Worm (Caenorhabditis elegans): ENCODE results near the gene kdin-1.

kdin-1 gene

DNA sequence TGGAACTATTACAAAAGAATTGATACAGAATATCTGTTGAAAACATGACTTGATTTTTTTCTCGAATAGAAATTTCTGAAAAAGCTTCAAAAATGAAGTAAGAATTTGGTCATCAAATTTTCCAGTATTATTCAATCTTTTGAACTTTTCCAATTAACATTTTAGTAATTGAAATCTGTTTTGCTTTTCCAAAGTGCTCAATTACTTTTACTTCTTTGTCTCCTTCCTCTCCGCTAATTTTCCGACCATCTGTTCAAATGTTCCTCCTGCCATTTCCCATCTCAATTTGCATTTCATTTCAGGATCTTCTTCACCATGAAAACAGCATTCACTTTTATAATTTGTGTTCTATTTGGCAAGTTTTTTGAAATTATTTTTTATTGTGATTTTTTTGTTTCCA lies 10.4 kb downstream of the kdin-1 start, which contains the start of gene F36H1.11:
F36H1.11 (plus strand) TSS at position 301 of the 400 bp plus-strand sequence.
- TF ChIP-seq nhr-237 (tag; optimal IDR thresholded peaks at IDR 0.05) (no peak), nhr-48 (tag; optimal IDR thresholded peaks at IDR 0.05) (no peak), lir-3 (tag; optimal IDR thresholded peaks at IDR 0.05) (no peak), Y48G9A.11 (GFP tag; IDR thresholded peaks at IDR 0.05) (no peak), lin-13 (GFP tag; optimal IDR thresholded peaks at IDR 0.05) (no peak), dmd-9 (GFP tag; IDR thresholded peaks at IDR 0.05) (no peak), gei-8 (GFP tag; optimal IDR thresholded peaks at IDR 0.05) (no peak), mdt-29 (GFP tag; IDR thresholded peaks at IDR 0.05) (no peak), nhr-6 (tag; optimal IDR thresholded peaks at IDR 0.05) (no peak), daf-8 (GFP tag; IDR thresholded peaks at IDR 0.05) (no peak), nhr-41 (GFP tag; IDR thresholded peaks at IDR 0.05) (no peak), aly-2 (tag; optimal IDR thresholded peaks at IDR 0.05) (no peak), dmd-6 (GFP tag; IDR thresholded peaks at IDR 0.05) (no peak), F49E8.2 (tag; optimal IDR thresholded peaks at IDR 0.05; ENCODE audit: borderline replicate concordance) (no peak), lin-29 (GFP tag; IDR thresholded peaks at IDR 0.05) (no peak), sdz-12 (GFP tag; optimal IDR thresholded peaks at IDR 0.05) (no peak), snpc-1.2 (GFP tag; IDR thresholded peaks at IDR 0.05) (no peak), ctbp-1 (GFP tag; IDR thresholded peaks at IDR 0.05) (no peak), F10B5.3 (tag; optimal IDR thresholded peaks at IDR 0.05) (no peak)

ce11 chrIV:11049806-11050205 lies 11.4 kb downstream of the kdin-1 start, which contains the start of gene F36H1.3:
Gene F36H1.3, plus strand, starts transcription at chrIV:11050128.
- no peak for TF ChIP-seq fkh-10 (GFP tag; optimal IDR thresholded peaks at IDR 0.05)
- TF ChIP-seq dmd-6 (GFP tag; IDR thresholded peaks at IDR 0.05) = no peak
- TF ChIP-seq jun-1 (tag; optimal IDR thresholded peaks at IDR 0.05) = no peak
- peak; percentile 39 for TF ChIP-seq aha-1 (tag)
- TF ChIP-seq unc-62 (GFP tag; optimal IDR thresholded peaks at IDR 0.05 in 1 of 2) = peak in 1 of 2 experiments; percentile 92
- TF ChIP-seq unc-62 (tag; optimal IDR thresholded peaks at IDR 0.05) = no peak
- TF ChIP-seq ceh-82 (tag; optimal IDR thresholded peaks at IDR 0.05) = no peak
- no peak for TF ChIP-seq nhr-41 (GFP tag; IDR thresholded peaks at IDR 0.05)
- TF ChIP-seq fos-1 (tag; optimal IDR thresholded peaks at IDR 0.05) = no peak

DNA sequence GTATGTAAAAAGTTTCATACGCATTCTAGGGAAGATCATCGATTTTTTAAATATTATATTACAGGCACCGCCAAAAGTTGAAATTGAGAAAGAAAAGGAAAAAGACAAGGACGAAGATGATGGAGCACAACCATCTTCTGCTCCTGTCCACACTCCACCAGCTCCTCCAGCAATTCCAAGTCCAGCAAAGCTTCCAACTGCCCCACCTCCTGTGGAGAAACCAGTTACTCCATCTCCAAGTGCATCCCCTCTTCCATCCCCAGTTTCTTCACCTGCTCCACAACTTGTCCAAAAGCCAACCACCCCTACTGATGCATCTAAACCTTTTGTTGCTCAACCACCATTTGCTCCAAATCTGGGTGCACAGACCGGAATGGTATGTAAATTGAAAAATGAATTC lies 13.5 kb downstream of the kdin-1 start:
- TF ChIP-seq unc-62 (GFP tag; optimal IDR thresholded peaks at IDR 0.05 in 1 of 2) = peak in 1 of 2 experiments; percentile 91
- no peak for TF ChIP-seq unc-62 (tag; optimal IDR thresholded peaks at IDR 0.05)
- no peak for TF ChIP-seq arid-1 (GFP tag; conservative IDR thresholded peaks at IDR 0.05)
- no peak for TF ChIP-seq mep-1 (tag; optimal IDR thresholded peaks at IDR 0.05)
- TF ChIP-seq F10B5.3 (tag; optimal IDR thresholded peaks at IDR 0.05) = no peak
- TF ChIP-seq madf-5 (GFP tag; IDR thresholded peaks at IDR 0.05) = no peak

DNA sequence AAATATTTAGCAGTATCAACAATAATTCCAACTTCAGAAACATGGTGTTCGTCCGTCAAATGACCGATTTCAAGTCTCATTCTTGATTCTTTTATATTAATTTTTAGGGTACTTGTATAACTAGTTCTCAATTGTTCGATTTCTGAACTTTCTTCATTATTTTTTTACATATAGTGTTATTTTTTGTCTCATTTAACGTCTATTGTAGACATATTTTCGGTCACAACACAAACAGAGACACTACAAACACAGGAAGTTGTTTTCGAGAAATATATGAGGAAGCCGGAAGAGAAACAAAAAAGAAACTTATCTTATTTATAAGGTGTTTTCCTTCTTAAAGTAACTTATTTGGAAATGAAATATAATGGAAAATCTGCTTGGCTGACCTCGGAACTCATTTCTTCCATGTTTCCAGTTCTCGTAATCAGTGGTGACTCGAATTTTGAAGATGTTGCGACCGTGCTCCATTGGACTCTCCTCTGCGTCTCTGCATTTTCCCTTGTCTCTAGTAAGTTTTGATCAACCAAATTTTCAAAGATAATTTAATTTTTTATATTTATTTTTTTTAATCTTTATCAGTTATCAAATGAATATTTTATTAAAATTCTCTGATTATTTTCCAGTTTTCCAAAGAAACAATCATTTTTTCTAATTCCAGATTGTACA lies 15.3 kb downstream of the kdin-1 start, which contains the start of the genes F36H1.12 and lin-3:
F36H1.12 (minus strand) TSS at position 51 of the 666 bp plus-strand sequence.
lin-3 (plus strand) TSS at position 657 of the 666 bp plus-strand sequence.
- TF ChIP-seq dve-1 (tag; optimal IDR thresholded peaks at IDR 0.05; ENCODE audit: insufficient read depth) (no peak), F44E2.7 (GFP tag; IDR thresholded peaks at IDR 0.05) (no peak), F26F4.8 (GFP tag; conservative IDR thresholded peaks at IDR 0.05) (no peak), skn-1 (tag; optimal IDR thresholded peaks at IDR 0.05) (no peak), egl-27 (tag; optimal IDR thresholded peaks at IDR 0.05) (no peak), ama-1 (optimal IDR thresholded peaks at IDR 0.05) (no peak), ceh-44 (GFP tag; IDR thresholded peaks at IDR 0.05) (0 out of 2 replicates have a peak, but pooled peaks have one; percentile 31), D1046.2 (GFP tag; IDR thresholded peaks at IDR 0.05) (no peak), lin-13 (GFP tag; optimal IDR thresholded peaks at IDR 0.05) (no peak), unc-130 (GFP tag; optimal IDR thresholded peaks at IDR 0.05) (peak; percentile 19), dmd-6 (GFP tag; IDR thresholded peaks at IDR 0.05) (no peak), lim-7 (GFP tag; IDR thresholded peaks at IDR 0.05) (no peak), spr-1 (tag; optimal IDR thresholded peaks at IDR 0.05) (no peak), hlh-30 (tag; optimal IDR thresholded peaks at IDR 0.05; ENCODE audit: insufficient read depth) (no peak), ztf-7 (tag; optimal IDR thresholded peaks at IDR 0.05) (no peak), lin-38 (GFP tag; IDR thresholded peaks at IDR 0.05) (peak; percentile 85), nhr-11 (tag; optimal IDR thresholded peaks at IDR 0.05) (no peak), aly-2 (tag; optimal IDR thresholded peaks at IDR 0.05) (no peak)
